Worm (Caenorhabditis elegans) whole organism, L2 larva: ENCODE measurements around the gene F47C12.8.

ENCODE experiments used
- F13H6.1 ChIP-seq: sonication (generic microtip); optimal IDR thresholded peaks from 2 replicates; lab custom pipeline; 2016; ENCODE audit warnings: missing genetic modification characterization, missing compliant biosample characterization
- ZK546.5 ChIP-seq: sonication (generic microtip); optimal IDR thresholded peaks from 2 replicates; lab custom pipeline; 2017; ENCODE audit warnings: missing biosample characterization, missing genetic modification characterization
- aly-2 ChIP-seq: fragments of 150-350 bp; optimal IDR thresholded peaks from 2 replicates; lab custom pipeline; 2014; ENCODE audit warnings: missing biosample characterization, missing genetic modification characterization
- ama-1 ChIP-seq: fragments of 150-350 bp; optimal IDR thresholded peaks from 2 replicates; lab custom pipeline; 2018; ENCODE audit warnings: inconsistent platforms
- blmp-1 ChIP-seq: sonication (generic microtip); optimal IDR thresholded peaks from 2 replicates; lab custom pipeline; 2017; ENCODE audit warnings: missing genetic modification characterization, mild to moderate bottlenecking, missing compliant biosample characterization, antibody characterized with exemption, moderate library complexity; ENCODE audit not compliant: insufficient read depth
- lin-11 ChIP-seq: fragments of 150-350 bp; sonication (generic microtip); optimal IDR thresholded peaks from 2 replicates; lab custom pipeline; 2014; ENCODE audit warnings: missing biosample characterization, missing genetic modification characterization, inconsistent platforms, mixed read lengths
- lsy-2 ChIP-seq, 2 experiments: fragments of 150-350 bp in 1 of 2; sonication (generic microtip) in 1 of 2; optimal IDR thresholded peaks; 2 replicates each; lab custom pipeline; 2014 to 2017; ENCODE audit warnings: missing biosample characterization in 2 of 2, missing genetic modification characterization in 2 of 2
- mdl-1 ChIP-seq, 2 experiments: fragments of 150-350 bp in 1 of 2; sonication (generic microtip) in 1 of 2; optimal IDR thresholded peaks; 2 replicates each; lab custom pipeline; 2017; ENCODE audit warnings: missing biosample characterization in 2 of 2, missing genetic modification characterization in 2 of 2
- nhr-11 ChIP-seq: fragments of 150-350 bp; optimal IDR thresholded peaks from 2 replicates; lab custom pipeline; 2014; ENCODE audit warnings: missing biosample characterization, missing genetic modification characterization
- nhr-6 ChIP-seq: fragments of 150-350 bp; optimal IDR thresholded peaks from 2 replicates; lab custom pipeline; 2014; ENCODE audit warnings: missing biosample characterization, missing genetic modification characterization
- nhr-77 ChIP-seq: fragments of 150-350 bp; optimal IDR thresholded peaks from 2 replicates; lab custom pipeline; 2014; ENCODE audit warnings: missing biosample characterization, missing genetic modification characterization
- snpc-4 ChIP-seq: fragments of 150-350 bp; optimal IDR thresholded peaks from 2 replicates; lab custom pipeline; 2014; ENCODE audit warnings: missing biosample characterization, missing genetic modification characterization
- unc-62 ChIP-seq: fragments of 150-350 bp; optimal IDR thresholded peaks from 2 replicates; lab custom pipeline; 2014; ENCODE audit warnings: missing biosample characterization, missing genetic modification reagents, missing genetic modification characterization
- zag-1 ChIP-seq: fragments of 150-350 bp; optimal IDR thresholded peaks from 2 replicates; lab custom pipeline; 2014; ENCODE audit warnings: missing biosample characterization, missing genetic modification characterization

- TF ChIP-seq nhr-6 (no peak), blmp-1 (tag; lab: Kevin White, UChicago) (no peak), ama-1 (no peak), nhr-11 (tag; lab: Kevin White, UChicago) (no peak), mdl-1 (tag; optimal IDR thresholded peaks at IDR 0.05; lab: Kevin White, UChicago) (no peak), snpc-4 (no peak), lsy-2 (tag; optimal IDR thresholded peaks at IDR 0.05; lab: Kevin White, UChicago) (no peak), nhr-77 (tag; lab: Kevin White, UChicago) (no peak), F13H6.1 (tag; lab: Kevin White, UChicago) (no peak), aly-2 (tag; lab: Kevin White, UChicago) (no peak), ZK546.5 (tag; lab: Kevin White, UChicago) (no peak), unc-62 (no peak), lin-11 (tag; lab: Kevin White, UChicago) (no peak), zag-1 (no peak)
Measured at ce11 chrIV:4004221-4004620, 5.8 kb upstream of the F47C12.8 start.
